Worm (Caenorhabditis elegans): Measurements from ENCODE around the gene pqn-8.

The pqn-8 gene

ce11 chrIII:10035783-10036182, 38.0 kb upstream of the pqn-8 start, which contains the start of gene xbx-3 (continued):
- no peak for TF ChIP-seq aha-1 (tag; optimal IDR thresholded peaks at IDR 0.05)
- no peak for TF ChIP-seq elt-3 (tag; optimal IDR thresholded peaks at IDR 0.05)
- TF ChIP-seq nhr-237 (tag; optimal IDR thresholded peaks at IDR 0.05) = no peak
- TF ChIP-seq mdl-1 (tag; optimal IDR thresholded peaks at IDR 0.05) = no peak
- no peak for TF ChIP-seq blmp-1 (tag; optimal IDR thresholded peaks at IDR 0.05)
- no peak for TF ChIP-seq dpl-1 (GFP tag; optimal IDR thresholded peaks at IDR 0.05)
- no peak for TF ChIP-seq sptf-1 (tag; optimal IDR thresholded peaks at IDR 0.05)
- TF ChIP-seq zag-1 (tag; optimal IDR thresholded peaks at IDR 0.05) = no peak
- TF ChIP-seq fos-1 (tag; optimal IDR thresholded peaks at IDR 0.05) = no peak
- TF ChIP-seq swsn-7 (tag; optimal IDR thresholded peaks at IDR 0.05) = peak; percentile 44
- TF ChIP-seq mef-2 (tag; optimal IDR thresholded peaks at IDR 0.05) = no peak
- no peak for TF ChIP-seq lin-14 (GFP tag; optimal IDR thresholded peaks at IDR 0.05)
- peak; percentile 29 for TF ChIP-seq pax-3 (tag; optimal IDR thresholded peaks at IDR 0.05)
- peak; percentile 17 for TF ChIP-seq fkh-10 (GFP tag; optimal IDR thresholded peaks at IDR 0.05)
- TF ChIP-seq tbx-2 (tag; optimal IDR thresholded peaks at IDR 0.05) = no peak
- no peak for TF ChIP-seq nhr-76 (tag; optimal IDR thresholded peaks at IDR 0.05)
- peak; percentile 66 for TF ChIP-seq nhr-11 (tag; optimal IDR thresholded peaks at IDR 0.05)
- TF ChIP-seq tlp-1 (tag; optimal IDR thresholded peaks at IDR 0.05) = no peak
- TF ChIP-seq efl-3 (GFP tag; optimal IDR thresholded peaks at IDR 0.05) = no peak
- no peak for TF ChIP-seq nhr-19 (GFP tag; conservative IDR thresholded peaks at IDR 0.05)
- TF ChIP-seq vab-15 (tag; optimal IDR thresholded peaks at IDR 0.05) = no peak
- no peak for TF ChIP-seq unc-62 (GFP tag; optimal IDR thresholded peaks at IDR 0.05)
- TF ChIP-seq ceh-88 (GFP tag; IDR thresholded peaks at IDR 0.05) = no peak
- TF ChIP-seq C16A3.4 (tag; optimal IDR thresholded peaks at IDR 0.05) = no peak
- TF ChIP-seq rnt-1 (tag; optimal IDR thresholded peaks at IDR 0.05) = no peak
- peak; percentile 27 for TF ChIP-seq xbp-1 (tag; optimal IDR thresholded peaks at IDR 0.05)
- no peak for TF ChIP-seq lin-13 (GFP tag; optimal IDR thresholded peaks at IDR 0.05)
- TF ChIP-seq nhr-77 (tag; optimal IDR thresholded peaks at IDR 0.05) = no peak
- peak; percentile 98 for TF ChIP-seq fkh-8 (tag; optimal IDR thresholded peaks at IDR 0.05)
- no peak for TF ChIP-seq egl-13 (tag; optimal IDR thresholded peaks at IDR 0.05)
- TF ChIP-seq alr-1 (tag; optimal IDR thresholded peaks at IDR 0.05; ENCODE audit: borderline replicate concordance) = no peak
- TF ChIP-seq nhr-12 (tag; optimal IDR thresholded peaks at IDR 0.05) = no peak

DNA sequence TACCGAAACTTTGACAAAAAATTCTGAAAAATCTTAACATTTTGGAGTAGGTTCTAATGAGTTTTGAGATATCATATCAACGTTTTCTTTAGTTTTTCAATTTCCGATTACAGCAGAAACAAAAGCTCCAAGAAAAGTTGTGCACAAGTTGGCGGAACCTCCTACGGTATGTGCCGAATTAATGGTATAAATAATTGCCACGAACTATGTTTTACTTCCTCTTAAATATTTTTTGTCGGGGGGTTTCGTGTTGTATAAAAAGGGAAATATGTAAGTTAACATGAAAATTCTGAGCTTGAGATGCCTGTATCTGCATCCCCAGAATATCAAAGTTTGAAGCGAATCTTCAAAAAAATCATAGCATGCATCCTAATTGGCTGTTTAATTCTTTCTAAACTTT, 36.1 kb upstream of the pqn-8 start, which contains the start of gene M04D8.8:
Gene M04D8.8 (plus strand): TSS at position 301 of the 400 bp plus-strand sequence.
- TF ChIP-seq Y116A8C.19 (tag; optimal IDR thresholded peaks at IDR 0.05; ENCODE audit: borderline replicate concordance) = no peak

ce11 chrIII:10033213-10033612, 35.4 kb upstream of the pqn-8 start, which contains the start of gene M04D8.5:
Gene M04D8.5, minus strand, starts transcription at chrIII:10033313.
- TF ChIP-seq nhr-85 (tag) (no peak), nhr-71 (tag; optimal IDR thresholded peaks at IDR 0.05) (no peak), ces-1 (GFP tag; optimal IDR thresholded peaks at IDR 0.05) (no peak), nhr-76 (tag; optimal IDR thresholded peaks at IDR 0.05) (no peak), aly-2 (tag; optimal IDR thresholded peaks at IDR 0.05) (no peak), rnt-1 (tag; optimal IDR thresholded peaks at IDR 0.05) (no peak), pqm-1 (tag; optimal IDR thresholded peaks at IDR 0.05) (no peak), elt-2 (tag; optimal IDR thresholded peaks at IDR 0.05) (no peak), ama-1 (optimal IDR thresholded peaks at IDR 0.05) (no peak)

DNA sequence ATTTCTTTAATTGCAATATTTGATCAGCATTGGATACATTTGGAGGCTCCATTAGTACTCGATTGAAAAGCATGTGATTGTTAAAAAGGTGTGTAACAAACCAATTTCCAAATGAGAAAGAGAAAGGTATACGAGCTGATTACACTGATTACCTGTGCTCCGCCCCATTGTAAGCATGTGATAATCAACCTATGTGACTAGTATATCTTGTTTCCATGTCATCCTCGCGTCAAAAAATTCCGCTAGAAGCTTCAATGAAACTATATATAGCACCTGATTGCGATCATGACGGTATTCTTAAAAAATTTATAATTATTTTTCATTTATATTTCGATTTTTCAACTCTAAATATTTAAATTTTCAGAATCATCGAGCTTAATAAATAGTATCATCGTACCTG, 32.8 kb upstream of the pqn-8 start, which contains the start of gene M04D8.4:
Gene M04D8.4 (minus strand): TSS at position 101 of the 400 bp plus-strand sequence.
- TF ChIP-seq ceh-8 (GFP tag; optimal IDR thresholded peaks at IDR 0.05) (peak; percentile 60), lin-13 (GFP tag; optimal IDR thresholded peaks at IDR 0.05) (no peak)
